Worm (Caenorhabditis elegans) whole organism, young adult: ENCODE measurements around the gene B0457.6.

ENCODE experiments used
- B0336.3 ChIP-seq: fragments of 200-800 bp; sonication (Bioruptor generic); IDR thresholded peaks from 2 replicates; pipeline ENCODE4 v1.3.6; 2022; ENCODE audit warnings: missing genetic modification characterization, missing compliant biosample characterization
- D2030.7 ChIP-seq: fragments of 200-800 bp; sonication (Bioruptor generic); IDR thresholded peaks from 2 replicates; pipeline ENCODE4 v1.3.6; 2022; ENCODE audit warnings: missing genetic modification reagents, missing genetic modification characterization, missing compliant biosample characterization
- F22D6.2 ChIP-seq: sonication (generic microtip); optimal IDR thresholded peaks from 2 replicates; lab custom pipeline; 2016; ENCODE audit warnings: mild to moderate bottlenecking, missing genetic modification characterization, missing compliant biosample characterization
- F23B12.7 ChIP-seq: sonication (generic microtip); optimal IDR thresholded peaks from 2 replicates; lab custom pipeline; 2017; ENCODE audit warnings: missing genetic modification characterization, mild to moderate bottlenecking, missing compliant biosample characterization, antibody characterized with exemption, moderate library complexity; ENCODE audit not compliant: insufficient read depth
- F33H1.4 ChIP-seq: fragments of 200-800 bp; sonication (Bioruptor generic); IDR thresholded peaks from 2 replicates; pipeline ENCODE4 v1.3.6; 2022; ENCODE audit warnings: missing genetic modification reagents, missing genetic modification characterization, missing compliant biosample characterization
- F39B2.1 ChIP-seq: fragments of 200-800 bp; sonication (Bioruptor generic); IDR thresholded peaks from 2 replicates; pipeline ENCODE4 v1.3.6; 2022; ENCODE audit warnings: missing genetic modification reagents, missing genetic modification characterization, missing compliant biosample characterization
- K11D2.4 ChIP-seq: fragments of 200-800 bp; sonication (Bioruptor generic); IDR thresholded peaks from 2 replicates; pipeline ENCODE4 v1.3.6; 2022; ENCODE audit warnings: missing genetic modification reagents, missing genetic modification characterization, missing compliant biosample characterization
- T26A5.8 ChIP-seq: sonication (generic microtip); optimal IDR thresholded peaks from 2 replicates; lab custom pipeline; 2016; ENCODE audit warnings: missing genetic modification characterization, missing compliant biosample characterization
- akir-1 ChIP-seq: fragments of 200-800 bp; sonication (Bioruptor generic); optimal IDR thresholded peaks from 2 replicates; lab custom pipeline; 2018; ENCODE audit warnings: mild to moderate bottlenecking, missing genetic modification characterization, moderate library complexity, missing compliant biosample characterization
- ama-1 ChIP-seq, 3 experiments: fragments of 150-350 bp in 1 of 3; sonication (generic microtip) in 2 of 3; optimal IDR thresholded peaks; 2 replicates each; lab custom pipeline; 2014 to 2018; ENCODE audit warnings: missing biosample characterization in 2 of 3, missing genetic modification characterization in 2 of 3, missing genetic modification reagents in 2 of 3
- attf-5 ChIP-seq: fragments of 200-800 bp; sonication (Bioruptor generic); optimal IDR thresholded peaks from 2 replicates; lab custom pipeline; 2018; ENCODE audit warnings: mild to moderate bottlenecking, missing genetic modification characterization, missing compliant biosample characterization
- bed-2 ChIP-seq: fragments of 200-800 bp; sonication (Bioruptor generic); IDR thresholded peaks from 2 replicates; pipeline ENCODE4 v1.3.6; 2022; ENCODE audit warnings: missing genetic modification reagents, missing genetic modification characterization, missing compliant biosample characterization
- cebp-1 ChIP-seq, 2 experiments: fragments of 200-800 bp in 1 of 2; sonication (Bioruptor generic) in 1 of 2; sonication (generic microtip) in 1 of 2; IDR thresholded peaks in 1 of 2; optimal IDR thresholded peaks in 1 of 2; 2 replicates each; pipeline versions ENCODE4 v1.3.6 to Lab custom; 2017 to 2022; ENCODE audit warnings: missing compliant biosample characterization in 2 of 2, missing genetic modification characterization in 2 of 2, mild to moderate bottlenecking in 1 of 2, missing genetic modification reagents in 1 of 2, moderate library complexity in 1 of 2
- ceh-100 ChIP-seq: fragments of 200-800 bp; sonication (Bioruptor generic); IDR thresholded peaks from 2 replicates; pipeline ENCODE4 v1.3.6; 2022; ENCODE audit warnings: missing genetic modification reagents, missing genetic modification characterization, missing compliant biosample characterization
- ceh-27 ChIP-seq: fragments of 200-800 bp; sonication (Bioruptor generic); optimal IDR thresholded peaks from 2 replicates; lab custom pipeline; 2018; ENCODE audit warnings: mild to moderate bottlenecking, missing genetic modification characterization, moderate library complexity, missing compliant biosample characterization
- ceh-40 ChIP-seq: fragments of 200-800 bp; sonication (Bioruptor generic); IDR thresholded peaks from 2 replicates; pipeline ENCODE4 v1.3.6; 2022; ENCODE audit warnings: missing genetic modification characterization, missing compliant biosample characterization
- ceh-58 ChIP-seq: fragments of 200-800 bp; sonication (Bioruptor generic); IDR thresholded peaks from 2 replicates; pipeline ENCODE4 v1.3.6; 2022; ENCODE audit warnings: missing genetic modification characterization, missing compliant biosample characterization
- dpl-1 ChIP-seq: fragments of 150-350 bp; optimal IDR thresholded peaks from 2 replicates; lab custom pipeline; 2014; ENCODE audit warnings: missing biosample characterization, missing genetic modification reagents, missing genetic modification characterization
- efl-1 ChIP-seq: fragments of 150-350 bp; optimal IDR thresholded peaks from 2 replicates; lab custom pipeline; 2014; ENCODE audit warnings: missing biosample characterization, missing genetic modification reagents, missing genetic modification characterization
- egl-18 ChIP-seq: fragments of 200-800 bp; sonication (Bioruptor generic); IDR thresholded peaks from 2 replicates; pipeline ENCODE4 v1.3.6; 2022; ENCODE audit warnings: missing genetic modification reagents, missing genetic modification characterization, missing compliant biosample characterization
- egrh-3 ChIP-seq: fragments of 200-800 bp; sonication (Bioruptor generic); IDR thresholded peaks from 2 replicates; pipeline ENCODE4 v1.3.6; 2022; ENCODE audit warnings: missing genetic modification reagents, missing genetic modification characterization, missing compliant biosample characterization
- ets-4 ChIP-seq: fragments of 200-800 bp; sonication (Bioruptor generic); optimal IDR thresholded peaks from 2 replicates; lab custom pipeline; 2018; ENCODE audit warnings: mild to moderate bottlenecking, missing genetic modification characterization, missing compliant biosample characterization
- gei-17 ChIP-seq: fragments of 200-800 bp; sonication (Bioruptor generic); optimal IDR thresholded peaks from 2 replicates; lab custom pipeline; 2018; ENCODE audit warnings: mild to moderate bottlenecking, missing genetic modification characterization, missing compliant biosample characterization
- hlh-12 ChIP-seq: sonication (generic microtip); optimal IDR thresholded peaks from 2 replicates; lab custom pipeline; 2016; ENCODE audit warnings: missing genetic modification characterization, missing compliant biosample characterization
- lag-1 ChIP-seq: fragments of 200-800 bp; sonication (Bioruptor generic); IDR thresholded peaks from 2 replicates; pipeline ENCODE4 v1.3.6; 2022; ENCODE audit warnings: missing genetic modification reagents, missing genetic modification characterization, missing compliant biosample characterization
- let-526 ChIP-seq: fragments of 200-800 bp; sonication (Bioruptor generic); IDR thresholded peaks from 2 replicates; pipeline ENCODE4 v1.3.6; 2022; ENCODE audit warnings: missing genetic modification reagents, missing genetic modification characterization, missing compliant biosample characterization
- lin-26 ChIP-seq: fragments of 200-800 bp; sonication (Bioruptor generic); IDR thresholded peaks from 2 replicates; pipeline ENCODE4 v1.3.6; 2022; ENCODE audit warnings: missing genetic modification reagents, missing genetic modification characterization, missing compliant biosample characterization
- lin-54 ChIP-seq: fragments of 200-800 bp; sonication (Bioruptor generic); optimal IDR thresholded peaks from 2 replicates; lab custom pipeline; 2018; ENCODE audit warnings: mild to moderate bottlenecking, missing genetic modification characterization, missing compliant biosample characterization
- lsy-27 ChIP-seq: sonication (generic microtip); optimal IDR thresholded peaks from 2 replicates; lab custom pipeline; 2017; ENCODE audit warnings: missing genetic modification characterization, mild to moderate bottlenecking, missing compliant biosample characterization, antibody characterized with exemption, missing genotype, borderline replicate concordance; ENCODE audit not compliant: insufficient read depth
- mel-28 ChIP-seq: sonication (generic microtip); optimal IDR thresholded peaks from 2 replicates; lab custom pipeline; 2016; ENCODE audit warnings: borderline replicate concordance, mild to moderate bottlenecking, missing genetic modification characterization, missing compliant biosample characterization
- mes-4 ChIP-seq: sonication (generic microtip); optimal IDR thresholded peaks from 2 replicates; lab custom pipeline; 2016; ENCODE audit warnings: missing genotype, missing genetic modification characterization, missing compliant biosample characterization
- nfya-2 ChIP-seq: fragments of 200-800 bp; sonication (Bioruptor generic); IDR thresholded peaks from 2 replicates; pipeline ENCODE4 v1.3.6; 2022; ENCODE audit warnings: missing genetic modification reagents, missing genetic modification characterization, missing compliant biosample characterization
- nfyb-1 ChIP-seq: fragments of 200-800 bp; sonication (Bioruptor generic); IDR thresholded peaks from 2 replicates; pipeline ENCODE4 v1.3.6; 2022; ENCODE audit warnings: missing genetic modification reagents, missing genetic modification characterization, missing compliant biosample characterization
- nhr-179 ChIP-seq: sonication (generic microtip); optimal IDR thresholded peaks from 2 replicates; lab custom pipeline; 2016; ENCODE audit warnings: mild to moderate bottlenecking, missing genetic modification characterization, missing compliant biosample characterization
- repo-1 ChIP-seq: sonication (generic microtip); optimal IDR thresholded peaks from 2 replicates; lab custom pipeline; 2017; ENCODE audit warnings: mild to moderate bottlenecking, missing genetic modification characterization, missing compliant biosample characterization
- sdz-38 ChIP-seq: sonication (generic microtip); optimal IDR thresholded peaks from 2 replicates; lab custom pipeline; 2016; ENCODE audit warnings: missing genotype, missing genetic modification characterization, missing compliant biosample characterization
- sea-2 ChIP-seq: fragments of 200-800 bp; sonication (Bioruptor generic); IDR thresholded peaks from 2 replicates; pipeline ENCODE4 v1.3.6; 2022; ENCODE audit warnings: missing genetic modification characterization, missing compliant biosample characterization
- snpc-4 ChIP-seq, 5 experiments: fragments of 150-350 bp in 1 of 5; sonication (generic microtip) in 4 of 5; optimal IDR thresholded peaks; 2 replicates each; lab custom pipeline; 2014 to 2018; ENCODE audit warnings: missing genetic modification characterization in 5 of 5, missing biosample characterization in 3 of 5, antibody characterized with exemption in 2 of 5, mild to moderate bottlenecking in 2 of 5, missing compliant biosample characterization in 2 of 5, missing genotype in 2 of 5, moderate library complexity in 2 of 5, missing genetic modification reagents in 1 of 5
- tbp1 ChIP-seq: fragments of 200-800 bp; sonication (Bioruptor generic); optimal IDR thresholded peaks from 2 replicates; lab custom pipeline; 2018; ENCODE audit warnings: mild to moderate bottlenecking, missing genetic modification characterization, missing compliant biosample characterization
- tlf-1 ChIP-seq: fragments of 200-800 bp; sonication (Bioruptor generic); optimal IDR thresholded peaks from 2 replicates; lab custom pipeline; 2018; ENCODE audit warnings: mild to moderate bottlenecking, missing genetic modification characterization, missing compliant biosample characterization
- unc-130 ChIP-seq: sonication (generic microtip); optimal IDR thresholded peaks from 2 replicates; lab custom pipeline; 2016; ENCODE audit warnings: missing genetic modification reagents, missing genetic modification characterization, missing compliant biosample characterization
- xnd-1 ChIP-seq: sonication (generic microtip); optimal IDR thresholded peaks from 2 replicates; lab custom pipeline; 2016; ENCODE audit warnings: missing genotype, missing genetic modification reagents, missing genetic modification characterization, missing compliant biosample characterization
- zim-3 ChIP-seq: sonication (generic microtip); optimal IDR thresholded peaks from 2 replicates; lab custom pipeline; 2017; ENCODE audit warnings: mild to moderate bottlenecking, missing genetic modification characterization, moderate library complexity, missing compliant biosample characterization
- ztf-18 ChIP-seq: sonication (generic microtip); optimal IDR thresholded peaks from 2 replicates; lab custom pipeline; 2016; ENCODE audit warnings: missing genotype, mild to moderate bottlenecking, missing genetic modification characterization, missing compliant biosample characterization
- ztf-26 ChIP-seq: sonication (generic microtip); optimal IDR thresholded peaks from 2 replicates; lab custom pipeline; 2017; ENCODE audit warnings: missing genetic modification characterization, missing compliant biosample characterization
- ztf-3 ChIP-seq: fragments of 200-800 bp; sonication (Bioruptor generic); optimal IDR thresholded peaks from 2 replicates; lab custom pipeline; 2018; ENCODE audit warnings: mild to moderate bottlenecking, missing genetic modification characterization, missing compliant biosample characterization

B0457.6 gene

ce11 chrII:8890530-8890929 is 31.7 kb upstream of the B0457.6 start:
- no peak for TF ChIP-seq sea-2 (GFP tag; lab: Robert Waterston, UW)
- TF ChIP-seq sdz-38: no peak
- TF ChIP-seq F23B12.7: no peak
- TF ChIP-seq egl-18 (GFP tag; lab: Robert Waterston, UW): no peak
- TF ChIP-seq B0336.3 (GFP tag; lab: Robert Waterston, UW): no peak
- TF ChIP-seq nfyb-1 (GFP tag; lab: Robert Waterston, UW): no peak
- TF ChIP-seq ztf-3: no peak
- TF ChIP-seq lin-26 (GFP tag; lab: Robert Waterston, UW): no peak
- no peak for TF ChIP-seq K11D2.4 (GFP tag; lab: Robert Waterston, UW)
- TF ChIP-seq egrh-3 (GFP tag; lab: Robert Waterston, UW): no peak
- TF ChIP-seq zim-3 (tag; lab: Kevin White, UChicago): no peak
- no peak for TF ChIP-seq let-526 (GFP tag; lab: Robert Waterston, UW)
- TF ChIP-seq ama-1 (optimal IDR thresholded peaks at IDR 0.05; lab: Kevin White, UChicago): no peak
- no peak for TF ChIP-seq ama-1 (GFP tag; optimal IDR thresholded peaks at IDR 0.05; lab: Kevin White, UChicago)
- no peak for TF ChIP-seq ceh-27 (GFP tag; lab: Kevin White, UChicago)
- no peak for TF ChIP-seq ztf-18 (tag; lab: Kevin White, UChicago)
- no peak for TF ChIP-seq F22D6.2 (tag; lab: Kevin White, UChicago)
- no peak for TF ChIP-seq ceh-40 (GFP tag; lab: Robert Waterston, UW)
- TF ChIP-seq ets-4 (GFP tag; lab: Kevin White, UChicago): no peak
- TF ChIP-seq tbp1: no peak
- no peak for TF ChIP-seq cebp-1 (GFP tag; IDR thresholded peaks at IDR 0.05; lab: Robert Waterston, UW)
- TF ChIP-seq cebp-1 (tag; optimal IDR thresholded peaks at IDR 0.05; lab: Kevin White, UChicago): no peak

DNA sequence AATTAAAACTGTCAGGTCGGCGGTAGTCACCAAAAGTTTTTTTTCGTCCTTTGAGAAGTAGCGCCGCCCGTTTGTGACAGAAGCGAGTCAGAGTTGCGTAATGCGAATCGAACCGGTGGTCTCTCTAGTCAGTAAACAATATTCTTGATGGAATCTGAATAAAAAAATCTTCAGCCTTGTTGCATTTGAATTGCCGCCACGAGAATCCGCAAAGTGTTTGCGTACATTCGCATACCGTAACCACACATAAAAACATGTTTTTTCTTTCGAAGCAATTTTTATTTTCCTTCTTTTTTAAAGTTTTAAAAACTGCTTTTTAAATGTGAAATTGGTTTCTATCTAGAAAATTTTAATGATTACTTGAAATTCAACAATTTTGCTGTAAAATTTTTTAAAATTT is 31.2 kb upstream of the B0457.6 start:
- TF ChIP-seq lag-1 (GFP tag; lab: Robert Waterston, UW) (no peak), nhr-179 (no peak), let-526 (GFP tag; lab: Robert Waterston, UW) (no peak), akir-1 (GFP tag; lab: Kevin White, UChicago) (no peak), T26A5.8 (tag; lab: Kevin White, UChicago) (no peak), nfya-2 (no peak), mes-4 (no peak), ama-1 (optimal IDR thresholded peaks at IDR 0.05; lab: Kevin White, UChicago) (no peak), ama-1 (GFP tag; optimal IDR thresholded peaks at IDR 0.05; lab: Kevin White, UChicago) (no peak), gei-17 (GFP tag; lab: Kevin White, UChicago) (no peak), ztf-26 (tag; lab: Kevin White, UChicago) (no peak), F33H1.4 (GFP tag; lab: Robert Waterston, UW) (peak; percentile 41; the same call in 1 of the 2 replicates), snpc-4 (GFP tag; optimal IDR thresholded peaks at IDR 0.05; lab: Kevin White, UChicago) (no peak), snpc-4 (tag; optimal IDR thresholded peaks at IDR 0.05; lab: Kevin White, UChicago) (no peak), bed-2 (no peak), tlf-1 (GFP tag; lab: Kevin White, UChicago) (no peak), D2030.7 (0 out of 2 replicates have a peak, but pooled peaks have one; percentile 29), xnd-1 (tag; lab: Kevin White, UChicago) (peak; percentile 10), efl-1 (GFP tag; lab: Kevin White, UChicago) (peak; percentile 67), cebp-1 (GFP tag; IDR thresholded peaks at IDR 0.05; lab: Robert Waterston, UW) (no peak), cebp-1 (tag; optimal IDR thresholded peaks at IDR 0.05; lab: Kevin White, UChicago) (no peak), dpl-1 (GFP tag; lab: Kevin White, UChicago) (peak; percentile 35), ceh-100 (GFP tag; lab: Robert Waterston, UW) (no peak), attf-5 (GFP tag; lab: Kevin White, UChicago) (no peak), hlh-12 (no peak), B0336.3 (GFP tag; lab: Robert Waterston, UW) (no peak), F22D6.2 (tag; lab: Kevin White, UChicago) (no peak), sea-2 (GFP tag; lab: Robert Waterston, UW) (no peak), F39B2.1 (GFP tag; lab: Robert Waterston, UW) (no peak), lsy-27 (tag; lab: Kevin White, UChicago) (no peak), unc-130 (no peak), repo-1 (tag; lab: Kevin White, UChicago) (no peak), lin-54 (GFP tag; lab: Kevin White, UChicago) (peak; percentile 77), F23B12.7 (no peak), ztf-3 (no peak), ceh-58 (no peak), mel-28 (tag; lab: Kevin White, UChicago) (no peak)
